Worm (Caenorhabditis elegans) whole organism, young adult: ENCODE measurements around the gene F13E6.1.

Experiments
- egl-44 ChIP-seq: fragments of 200-800 bp; sonication (Bioruptor generic); IDR thresholded peaks from 2 replicates; pipeline ENCODE4 v1.3.6; 2022; ENCODE audit warnings: missing genetic modification reagents, missing genetic modification characterization, missing compliant biosample characterization
- hsf-1 ChIP-seq: fragments of 200-800 bp; sonication (Bioruptor generic); IDR thresholded peaks from 2 replicates; pipeline ENCODE4 v1.3.6; 2022; ENCODE audit warnings: missing genetic modification reagents, missing genetic modification characterization, missing compliant biosample characterization
- nhr-90 ChIP-seq: sonication (generic microtip); optimal IDR thresholded peaks from 2 replicates; lab custom pipeline; 2016; ENCODE audit warnings: missing genotype, mild to moderate bottlenecking, missing genetic modification characterization, missing compliant biosample characterization
- rpc-1 ChIP-seq, 2 experiments: fragments of 150-350 bp in 1 of 2; sonication (generic microtip) in 1 of 2; optimal IDR thresholded peaks; 2 replicates each; lab custom pipeline; 2014 to 2018; ENCODE audit warnings: missing biosample characterization in 1 of 2, missing genetic modification characterization in 1 of 2, missing genetic modification reagents in 1 of 2, missing genotype in 1 of 2
- snpc-1.1 ChIP-seq: sonication (generic microtip); optimal IDR thresholded peaks from 2 replicates; lab custom pipeline; 2017; ENCODE audit warnings: missing genetic modification characterization, mild to moderate bottlenecking, missing compliant biosample characterization, antibody characterized with exemption, moderate library complexity, missing genotype, missing genetic modification reagents; ENCODE audit not compliant: insufficient read depth
- unc-130 ChIP-seq: sonication (generic microtip); optimal IDR thresholded peaks from 2 replicates; lab custom pipeline; 2016; ENCODE audit warnings: missing genetic modification reagents, missing genetic modification characterization, missing compliant biosample characterization
- unc-62 ChIP-seq: fragments of 150-350 bp; optimal IDR thresholded peaks from 2 replicates; lab custom pipeline; 2014; ENCODE audit warnings: missing biosample characterization, missing genetic modification reagents, missing genetic modification characterization
- xnd-1 ChIP-seq: sonication (generic microtip); optimal IDR thresholded peaks from 2 replicates; lab custom pipeline; 2016; ENCODE audit warnings: missing genotype, missing genetic modification reagents, missing genetic modification characterization, missing compliant biosample characterization

DNA sequence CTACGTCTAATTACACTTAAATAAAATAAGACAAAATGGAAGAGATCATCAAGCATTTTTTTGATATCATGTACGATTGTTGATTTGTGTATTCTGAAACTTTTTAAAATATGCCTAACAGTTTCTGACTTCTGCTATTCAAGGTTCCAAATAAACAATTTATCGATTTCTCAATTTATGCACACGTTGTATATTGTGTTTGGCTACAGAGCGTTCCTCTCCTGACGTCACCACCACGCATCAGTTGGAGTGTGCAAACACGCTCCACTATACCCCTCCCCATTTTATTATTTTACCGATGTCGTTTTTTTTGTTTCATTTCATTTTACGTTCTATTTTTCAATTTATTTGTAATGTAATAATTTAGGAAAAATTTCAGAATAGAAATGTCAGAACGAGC is 18.0 kb upstream of the F13E6.1 start, which contains the start of gene plpp-1.3:
- TF ChIP-seq hsf-1 (GFP tag; lab: Robert Waterston, UW): no peak
- no peak for TF ChIP-seq snpc-1.1 (tag; lab: Kevin White, UChicago)
- no peak for TF ChIP-seq nhr-90 (tag; lab: Kevin White, UChicago)
- no peak for TF ChIP-seq rpc-1 (optimal IDR thresholded peaks at IDR 0.05; lab: Kevin White, UChicago)
- TF ChIP-seq rpc-1 (tag; optimal IDR thresholded peaks at IDR 0.05; lab: Kevin White, UChicago): no peak
- TF ChIP-seq egl-44 (GFP tag; lab: Robert Waterston, UW): no peak
- TF ChIP-seq unc-62: no peak
- TF ChIP-seq unc-130 (GFP tag; lab: Kevin White, UChicago): no peak
- no peak for TF ChIP-seq xnd-1
